Fruit fly (Drosophila melanogaster) whole organism: ENCODE results near the gene Dus4.

Source experiments
- CG8478 ChIP-seq: fragments of >200 bp; optimal IDR thresholded peaks from 2 replicates; lab custom pipeline; 2018; ENCODE audit warnings: inconsistent platforms
- Dll ChIP-seq: fragments of >200 bp; optimal IDR thresholded peaks from 2 replicates; lab custom pipeline; 2017
- EcR ChIP-seq, 2 experiments: fragments of >200 bp; optimal IDR thresholded peaks; 2 replicates each; lab custom pipeline; 2017; ENCODE audit warnings: missing biosample characterization in 2 of 2, missing genetic modification characterization in 2 of 2, missing genetic modification reagents in 2 of 2
- pan ChIP-seq: fragments of >200 bp; optimal IDR thresholded peaks from 2 replicates; lab custom pipeline; 2017
- psq ChIP-seq: fragments of >200 bp; optimal IDR thresholded peaks from 2 replicates; lab custom pipeline; 2017
- usp ChIP-seq: fragments of >200 bp; optimal IDR thresholded peaks from 2 replicates; lab custom pipeline; 2017; ENCODE audit warnings: missing biosample characterization, missing genetic modification characterization, mixed read lengths

Gene Dus4

DNA sequence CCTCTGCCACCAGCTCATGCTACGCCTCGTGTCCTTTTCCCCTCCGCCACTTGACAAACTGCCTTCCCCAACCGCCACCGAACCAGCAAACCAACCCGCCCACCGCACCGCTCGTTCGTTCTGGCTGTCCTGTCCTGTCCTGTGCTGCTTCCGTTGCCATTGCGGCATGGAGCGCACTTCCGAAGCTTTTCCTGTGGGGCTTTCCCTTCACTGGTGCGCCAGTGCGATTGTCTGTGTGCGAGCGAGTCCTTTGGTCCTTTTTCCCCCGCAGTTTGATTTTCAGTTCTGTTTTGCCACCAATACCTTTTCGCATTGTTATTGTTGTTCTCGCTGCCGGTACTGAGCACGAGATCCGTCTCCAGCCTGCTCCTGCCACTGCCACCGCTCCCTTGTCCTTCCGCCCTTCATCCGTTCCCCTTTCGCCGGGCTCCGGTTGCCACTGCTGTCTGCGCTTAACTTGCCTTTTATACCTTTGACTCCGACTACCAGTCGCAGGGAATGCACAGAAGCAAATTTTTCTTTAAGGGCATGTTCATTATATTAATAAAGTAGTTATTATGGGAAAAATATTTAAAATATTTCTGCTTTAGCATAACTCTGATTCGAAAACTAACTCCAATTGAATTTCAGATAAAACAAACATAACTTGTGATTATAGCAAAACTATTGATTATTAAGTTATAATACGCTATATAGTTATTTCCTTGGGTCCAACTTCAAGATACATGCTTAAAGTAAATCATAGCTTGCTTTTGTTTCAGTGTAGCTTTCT lies 38.9 kb upstream of the Dus4 start:
- no peak for TF ChIP-seq EcR (GFP tag; optimal IDR thresholded peaks at IDR 0.05; lab: Kevin White, UChicago)
- no peak for TF ChIP-seq Dll (lab: Kevin White, UChicago)
- TF ChIP-seq CG8478 (lab: Kevin White, UChicago): no peak
- no peak for TF ChIP-seq pan (lab: Kevin White, UChicago)
- TF ChIP-seq usp: no peak
- TF ChIP-seq psq (lab: Kevin White, UChicago): no peak

DNA sequence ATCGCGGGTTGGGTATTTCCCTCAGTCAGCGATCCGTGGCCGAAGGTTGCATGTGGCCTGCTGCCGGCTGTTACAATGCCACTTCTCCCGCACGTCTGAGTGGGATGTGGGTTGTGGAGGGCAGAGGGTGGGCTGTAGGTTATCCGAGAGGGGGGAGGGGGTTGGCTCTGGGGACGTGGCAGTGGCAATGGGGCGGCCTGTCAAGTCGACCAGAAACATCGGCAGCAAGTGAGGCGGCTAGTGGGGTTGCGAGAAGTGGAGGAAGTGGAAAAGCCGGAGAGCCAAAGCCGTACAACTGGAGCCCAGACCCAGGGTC lies 38.4 kb upstream of the Dus4 start:
- TF ChIP-seq Dll (lab: Kevin White, UChicago) (no peak), psq (lab: Kevin White, UChicago) (no peak)

DNA sequence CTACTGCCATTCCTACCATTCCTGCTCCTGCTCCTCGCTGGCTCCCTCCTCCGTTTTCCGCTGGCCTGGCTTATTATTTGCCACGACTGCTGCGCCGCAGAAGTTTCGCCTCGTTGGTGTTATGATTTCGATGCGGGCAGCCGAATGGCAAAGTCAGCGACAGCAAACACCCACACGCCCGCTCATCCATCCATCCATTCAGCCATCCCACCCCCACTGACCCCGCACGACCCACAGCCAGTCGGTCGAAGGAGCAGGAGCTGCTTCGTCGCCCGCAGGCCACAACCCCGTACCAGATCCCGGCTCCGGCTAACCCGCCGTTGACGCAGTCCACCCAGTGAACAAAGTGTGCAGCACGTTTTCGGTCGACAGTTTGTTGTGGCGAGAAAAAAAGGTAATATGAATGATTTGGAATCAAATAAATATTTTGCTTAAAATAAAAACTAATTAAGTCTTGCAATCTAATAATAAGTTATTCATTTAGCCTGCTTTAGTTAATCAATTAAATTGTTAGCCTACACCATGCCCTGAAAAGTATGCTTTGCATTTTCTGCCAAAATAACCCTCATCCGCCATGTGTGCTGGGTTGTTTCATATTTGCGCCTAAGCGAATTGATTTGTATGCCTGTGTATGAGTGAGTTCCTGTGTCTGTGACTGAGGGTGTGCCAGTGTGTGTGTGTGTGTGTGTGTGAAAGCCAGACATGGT lies 36.5 kb upstream of the Dus4 start:
- TF ChIP-seq pan (lab: Kevin White, UChicago): no peak
- TF ChIP-seq psq (lab: Kevin White, UChicago): no peak

DNA sequence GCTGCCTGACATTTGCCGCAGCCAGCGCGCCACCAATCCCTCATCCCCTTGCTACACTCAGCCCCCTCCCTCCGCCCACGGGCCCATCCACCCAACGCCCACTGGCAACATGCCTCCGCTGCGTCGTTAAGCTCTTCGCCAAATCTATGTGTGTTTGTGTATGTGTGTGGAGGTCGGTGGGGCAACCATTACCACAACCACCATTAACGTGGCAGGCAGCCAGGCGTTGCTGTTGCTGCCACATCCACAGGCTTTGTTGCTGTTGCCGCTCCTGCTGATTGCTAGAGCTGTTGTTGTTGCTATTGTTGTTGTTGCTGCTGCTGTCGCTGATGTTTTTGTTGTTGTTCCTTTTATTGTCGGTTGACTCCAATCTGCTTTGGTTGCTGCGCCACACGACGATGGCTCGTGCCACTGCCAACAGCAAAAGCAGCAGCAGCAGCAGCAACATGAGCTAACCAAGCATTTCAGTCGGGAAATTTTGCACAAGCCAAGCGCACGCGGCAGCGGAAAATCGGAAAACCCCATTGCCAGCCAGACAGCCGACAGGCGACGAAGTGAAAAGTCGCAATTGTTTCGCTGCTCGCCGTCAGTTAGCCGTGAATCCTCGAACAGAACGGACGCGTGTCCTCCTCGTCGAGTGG lies 35.7 kb upstream of the Dus4 start, which contains the start of gene Sidpn:
TSS of gene Sidpn (plus strand) at position 465 of the 641 bp plus-strand sequence.
- TF ChIP-seq psq (lab: Kevin White, UChicago) (no peak), usp (no peak), pan (lab: Kevin White, UChicago) (no peak), EcR (GFP tag; optimal IDR thresholded peaks at IDR 0.05; lab: Kevin White, UChicago) (no peak), Dll (lab: Kevin White, UChicago) (no peak), CG8478 (lab: Kevin White, UChicago) (no peak)

DNA sequence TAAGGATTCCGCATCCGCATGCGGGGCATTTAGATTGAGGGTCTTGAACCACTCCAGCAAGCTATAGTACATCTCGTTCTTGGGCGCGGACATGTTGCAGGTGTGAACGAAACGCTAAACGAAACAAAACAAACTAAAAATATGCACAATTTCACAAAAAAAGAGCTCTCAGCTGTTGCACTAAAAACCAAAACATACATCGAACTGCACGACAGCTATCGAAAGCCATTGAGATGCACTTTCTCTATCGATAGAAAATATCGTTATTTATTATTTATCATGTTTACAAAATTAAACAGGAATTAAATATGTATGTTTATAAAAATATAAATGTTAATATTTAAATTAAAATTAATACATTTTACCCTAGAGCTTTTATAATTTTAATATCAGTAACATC lies 29.8 kb upstream of the Dus4 start, which contains the start of gene hook:
TSS of gene hook (minus strand) at position 211 of the 400 bp plus-strand sequence.
- TF ChIP-seq pan (lab: Kevin White, UChicago) (no peak), psq (lab: Kevin White, UChicago) (no peak), Dll (lab: Kevin White, UChicago) (no peak), EcR (GFP tag; optimal IDR thresholded peaks at IDR 0.05; lab: Kevin White, UChicago) (no peak), CG8478 (lab: Kevin White, UChicago) (no peak)

DNA sequence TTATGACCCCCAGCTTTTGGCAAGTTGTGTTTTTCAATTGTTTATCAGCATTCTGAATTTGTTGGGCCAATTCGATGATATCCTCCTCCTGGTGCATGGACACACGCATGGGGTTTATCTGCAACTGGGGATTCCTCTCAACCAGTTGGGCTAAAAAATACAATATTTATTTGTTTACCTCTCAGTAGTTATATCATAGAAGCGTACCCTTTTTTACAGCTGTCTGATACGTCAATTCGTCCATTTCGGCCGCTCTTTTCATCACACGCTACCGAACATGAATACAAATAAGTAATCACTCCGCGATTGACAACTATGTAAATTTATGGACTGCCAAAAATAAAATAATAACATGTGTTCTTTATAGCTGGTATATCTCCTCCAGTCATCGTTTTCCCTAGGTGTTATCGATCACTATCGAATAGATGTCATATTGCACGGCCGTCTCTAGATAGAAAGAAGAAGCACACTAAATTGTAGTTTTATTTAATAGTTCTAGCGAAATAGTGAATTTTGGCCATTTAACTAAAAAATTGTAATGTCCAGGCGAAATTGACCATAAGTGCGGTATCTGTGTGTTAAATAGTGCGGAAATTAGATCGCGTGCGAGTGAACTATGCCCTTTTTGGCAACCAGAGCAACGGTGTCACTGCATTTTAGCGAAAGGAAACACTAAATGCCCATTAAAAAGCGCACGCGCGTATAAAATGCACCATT lies 28.7 kb upstream of the Dus4 start, which contains the start of the genes mib2 and CG31800:
TSS of gene mib2 (plus strand) at position 232 of the 717 bp plus-strand sequence.
TSS of gene CG31800 (minus strand) at position 364 of the 717 bp plus-strand sequence.
- no peak for TF ChIP-seq usp
- no peak for TF ChIP-seq CG8478 (lab: Kevin White, UChicago)
- no peak for TF ChIP-seq pan (lab: Kevin White, UChicago)
- no peak for TF ChIP-seq psq (lab: Kevin White, UChicago)
- no peak for TF ChIP-seq EcR (GFP tag; optimal IDR thresholded peaks at IDR 0.05; lab: Kevin White, UChicago)
- TF ChIP-seq Dll (lab: Kevin White, UChicago): no peak

DNA sequence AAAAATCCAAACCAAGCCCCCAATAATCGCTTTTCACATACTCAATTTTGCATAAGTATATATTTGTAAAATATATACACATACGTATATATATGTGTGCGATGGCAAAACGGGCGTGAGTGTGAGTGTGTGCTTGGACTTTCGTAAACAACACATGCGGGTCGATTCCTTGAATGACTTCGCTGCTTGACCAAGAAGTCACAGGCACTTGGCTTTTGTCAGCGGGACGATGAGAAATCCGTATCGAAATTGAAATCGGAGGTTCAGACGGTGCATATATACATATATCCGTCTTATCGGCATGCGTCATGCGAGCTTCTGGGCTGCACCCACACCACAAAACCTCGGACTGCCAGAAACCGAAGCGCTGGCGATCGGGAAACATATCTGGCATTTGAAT lies 28.1 kb upstream of the Dus4 start:
- TF ChIP-seq pan (lab: Kevin White, UChicago) (no peak), usp (no peak), Dll (lab: Kevin White, UChicago) (no peak), EcR (GFP tag; optimal IDR thresholded peaks at IDR 0.05; lab: Kevin White, UChicago) (no peak), CG8478 (lab: Kevin White, UChicago) (no peak), psq (lab: Kevin White, UChicago) (no peak)

DNA sequence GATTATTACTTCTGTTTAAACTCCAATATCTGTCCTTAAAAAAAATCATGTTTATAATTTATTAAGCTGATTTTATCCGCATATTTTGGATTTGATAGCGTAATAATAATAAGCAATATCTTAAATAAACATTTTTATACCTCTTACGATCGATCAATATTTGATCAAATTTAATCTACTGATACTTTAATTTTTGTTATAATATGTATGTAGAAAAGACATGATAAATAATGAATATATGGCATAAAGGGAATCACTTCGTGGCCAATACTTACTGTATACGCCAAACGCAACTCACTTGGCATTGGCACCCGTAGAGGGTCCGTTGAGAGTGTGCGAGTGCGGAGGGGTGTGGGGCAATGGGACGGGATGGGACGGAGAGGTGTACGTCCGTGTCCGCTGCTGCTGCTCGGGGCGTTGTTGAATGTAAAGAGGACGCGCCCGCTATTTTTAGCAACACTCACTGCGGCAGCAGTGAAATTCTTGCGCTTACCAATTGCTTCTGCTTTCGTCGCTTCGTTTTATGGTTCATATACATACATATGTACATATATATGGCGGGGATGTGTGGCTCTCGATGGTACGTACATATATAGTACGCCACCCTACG lies 26.9 kb upstream of the Dus4 start:
- TF ChIP-seq psq (lab: Kevin White, UChicago) (no peak), CG8478 (lab: Kevin White, UChicago) (no peak), usp (no peak), pan (lab: Kevin White, UChicago) (no peak), EcR (GFP tag; optimal IDR thresholded peaks at IDR 0.05; lab: Kevin White, UChicago) (no peak), Dll (lab: Kevin White, UChicago) (no peak)

DNA sequence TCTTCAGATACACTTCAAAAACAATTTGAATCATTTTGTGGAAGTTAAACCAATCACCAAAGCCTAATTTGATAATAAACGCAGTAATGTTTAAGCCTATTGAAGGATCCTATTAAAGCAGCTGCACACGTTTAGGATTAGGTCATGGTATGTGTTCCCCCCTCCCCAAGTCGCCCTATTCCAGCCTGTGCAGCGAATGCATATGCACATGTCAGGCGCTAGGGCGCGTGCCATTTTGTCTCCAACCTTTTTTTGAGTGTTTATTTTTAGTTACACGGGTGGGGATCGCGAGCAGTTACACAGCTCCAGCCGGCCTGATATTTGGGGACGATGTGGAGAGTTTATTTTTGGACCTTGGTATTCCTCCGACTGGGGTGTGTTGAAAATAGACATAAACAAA lies 26.1 kb upstream of the Dus4 start:
- TF ChIP-seq EcR (GFP tag; optimal IDR thresholded peaks at IDR 0.05; lab: Kevin White, UChicago) (no peak), psq (lab: Kevin White, UChicago) (no peak), CG8478 (lab: Kevin White, UChicago) (no peak), usp (no peak)

DNA sequence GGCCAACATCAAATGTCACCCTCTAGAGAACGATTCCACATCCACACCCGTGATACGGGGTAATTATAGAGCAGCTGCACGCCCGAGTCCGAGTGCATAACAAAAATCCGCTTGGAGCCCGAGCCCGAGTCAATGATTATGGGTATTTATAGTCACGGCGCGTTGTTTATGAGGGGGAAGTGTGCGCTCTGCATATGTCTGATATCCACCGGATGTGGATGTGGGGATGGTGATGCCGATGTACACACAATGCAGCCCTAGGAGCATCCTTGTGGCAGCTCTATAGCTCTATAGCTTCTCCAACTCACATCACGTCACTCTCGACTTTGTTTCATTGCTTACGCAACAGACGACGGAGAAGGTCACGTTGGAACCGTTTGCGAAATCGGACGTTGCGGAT lies 25.6 kb upstream of the Dus4 start:
- no peak for TF ChIP-seq EcR (GFP tag; optimal IDR thresholded peaks at IDR 0.05; lab: Kevin White, UChicago)
- TF ChIP-seq Dll (lab: Kevin White, UChicago): no peak
- no peak for TF ChIP-seq psq (lab: Kevin White, UChicago)
- TF ChIP-seq CG8478 (lab: Kevin White, UChicago): no peak
- TF ChIP-seq pan (lab: Kevin White, UChicago): no peak
- TF ChIP-seq usp: no peak

DNA sequence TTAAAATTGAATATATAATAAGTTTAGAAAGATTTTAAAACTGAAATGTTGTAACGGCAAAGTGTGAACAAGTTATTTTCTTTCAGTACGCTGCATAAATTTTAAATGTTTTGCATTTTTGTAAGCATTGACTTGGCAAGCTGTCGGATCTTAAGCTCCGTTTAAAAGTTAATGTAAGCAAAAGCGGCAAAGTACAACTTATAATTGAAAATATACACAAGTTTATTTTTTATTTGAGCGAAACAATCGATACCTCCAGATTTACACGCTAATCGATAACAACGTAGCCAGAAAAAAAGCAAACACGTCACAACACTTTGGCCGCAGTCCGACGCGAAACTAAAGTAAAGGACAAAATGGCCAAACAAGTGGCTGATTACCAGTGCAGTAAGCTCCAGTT lies 21.5 kb upstream of the Dus4 start, which contains the start of gene Catsup:
TSS of gene Catsup (plus strand) at position 273 of the 400 bp plus-strand sequence.
- TF ChIP-seq usp: no peak
- TF ChIP-seq EcR (GFP tag; optimal IDR thresholded peaks at IDR 0.05; lab: Kevin White, UChicago): no peak
- no peak for TF ChIP-seq psq (lab: Kevin White, UChicago)
- no peak for TF ChIP-seq pan (lab: Kevin White, UChicago)
- no peak for TF ChIP-seq Dll (lab: Kevin White, UChicago)
- TF ChIP-seq CG8478 (lab: Kevin White, UChicago): no peak
